Worm (Caenorhabditis elegans): ENCODE data around the gene nkat-1.

DNA sequence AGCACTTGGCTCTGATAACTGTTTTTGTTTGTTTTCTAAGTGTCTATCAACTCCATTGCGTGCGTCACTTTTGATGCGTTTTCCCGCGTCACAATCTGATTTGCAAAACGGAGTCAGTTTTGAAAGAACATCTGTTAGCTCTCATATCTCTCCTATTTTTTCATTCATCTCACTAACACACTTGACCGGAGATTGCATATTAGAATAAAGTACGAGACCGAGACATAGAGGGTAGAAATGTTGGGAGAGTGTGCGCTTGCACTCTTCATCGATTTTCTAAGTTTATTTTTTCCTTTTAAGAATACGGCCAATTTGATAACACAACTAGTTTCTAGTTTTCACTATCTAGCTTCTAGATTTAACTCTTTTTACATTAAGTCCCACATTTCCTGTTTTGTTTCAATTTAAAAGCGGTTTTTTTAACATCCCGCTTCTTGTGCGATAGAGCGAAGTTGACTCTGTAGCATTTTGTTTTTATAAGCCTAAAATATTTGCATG lies 1.5 kb upstream of the nkat-1 start:
- TF ChIP-seq dao-5 (tag; optimal IDR thresholded peaks at IDR 0.05) (no peak), W03F9.2 (tag; optimal IDR thresholded peaks at IDR 0.05) (no peak), him-1 (tag; optimal IDR thresholded peaks at IDR 0.05) (no peak)
